Worm (Caenorhabditis elegans): ENCODE measurements around the gene his-35.

his-35 gene

DNA sequence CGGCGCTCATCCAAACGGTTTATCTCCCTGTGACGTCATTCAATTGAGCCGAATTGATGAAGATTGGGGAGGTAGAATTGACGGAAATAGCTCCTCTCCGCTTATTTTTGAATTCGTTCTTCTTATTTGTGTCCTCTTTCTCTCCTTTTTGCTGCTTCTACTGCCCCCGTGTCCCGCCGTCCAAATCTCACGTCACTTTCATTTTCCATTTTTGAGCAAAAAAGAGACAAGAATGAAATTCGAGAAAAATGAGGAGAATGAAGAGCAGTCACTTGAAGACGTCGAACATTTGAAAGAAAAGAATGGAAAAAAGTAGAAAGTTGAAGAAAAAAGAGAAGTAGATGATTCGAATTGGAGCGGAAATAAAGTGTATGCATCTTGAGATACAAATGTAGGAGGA lies 18.5 kb upstream of the his-35 start:
- no peak for TF ChIP-seq ztf-16 (tag; optimal IDR thresholded peaks at IDR 0.05)
- no peak for TF ChIP-seq ceh-19 (GFP tag; optimal IDR thresholded peaks at IDR 0.05)
- no peak for TF ChIP-seq ceh-31 (tag; optimal IDR thresholded peaks at IDR 0.05)
- TF ChIP-seq unc-3 (GFP tag; conservative IDR thresholded peaks at IDR 0.05): no peak
- TF ChIP-seq unc-3 (tag; optimal IDR thresholded peaks at IDR 0.05): no peak
- TF ChIP-seq hlh-30 (tag; optimal IDR thresholded peaks at IDR 0.05; ENCODE audit: insufficient read depth): no peak
- no peak for TF ChIP-seq ceh-14 (tag; optimal IDR thresholded peaks at IDR 0.05)
- no peak for TF ChIP-seq ama-1 (optimal IDR thresholded peaks at IDR 0.05)

DNA sequence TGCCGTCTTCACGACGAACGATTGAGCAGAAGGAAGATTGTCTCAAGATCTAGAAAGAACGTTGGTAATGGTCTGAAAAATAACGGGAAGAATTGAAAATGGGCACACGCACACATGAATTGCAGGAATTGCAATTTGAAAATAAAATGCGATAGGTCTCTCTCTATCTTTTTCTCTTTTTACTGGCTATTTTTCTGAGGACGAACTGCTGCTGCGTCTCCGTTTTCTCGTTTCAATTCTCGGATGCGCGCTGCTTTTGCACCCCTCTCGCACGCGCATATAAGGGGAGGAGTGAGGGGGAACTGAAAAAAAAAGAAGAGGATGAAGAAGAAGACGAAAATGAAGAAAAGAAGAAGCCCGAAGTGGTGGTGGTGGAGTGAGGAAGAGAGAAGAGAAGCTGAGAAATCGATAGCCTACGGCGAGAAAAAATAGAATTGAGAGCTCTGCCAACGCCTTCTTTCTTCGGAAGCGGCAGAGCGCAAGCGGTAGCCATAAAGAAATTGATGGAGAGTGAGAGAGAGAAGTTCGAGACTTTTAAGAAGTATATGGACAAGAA lies 16.6 kb upstream of the his-35 start, which contains the start of gene rgef-1:
rgef-1 (minus strand) TSS at position 51 of the 556 bp plus-strand sequence.
- no peak for TF ChIP-seq hlh-8 (tag; optimal IDR thresholded peaks at IDR 0.05)
- peak; percentile 87 for TF ChIP-seq unc-42 (tag; optimal IDR thresholded peaks at IDR 0.05)
- peak; percentile 47 for TF ChIP-seq nfya-1 (tag; optimal IDR thresholded peaks at IDR 0.05)
- TF ChIP-seq ceh-19 (GFP tag; optimal IDR thresholded peaks at IDR 0.05): peak; percentile 44
- TF ChIP-seq ceh-48 (tag; optimal IDR thresholded peaks at IDR 0.05): peak; percentile 89
- no peak for TF ChIP-seq unc-86 (tag; optimal IDR thresholded peaks at IDR 0.05)
- no peak for TF ChIP-seq npax-4 (tag; optimal IDR thresholded peaks at IDR 0.05)
- TF ChIP-seq pros-1 (tag; optimal IDR thresholded peaks at IDR 0.05): peak; percentile 17
- TF ChIP-seq C08G9.2 (tag; optimal IDR thresholded peaks at IDR 0.05): peak; percentile 33
- TF ChIP-seq tbx-2 (tag; optimal IDR thresholded peaks at IDR 0.05): peak; percentile 59
- TF ChIP-seq ceh-14 (tag; optimal IDR thresholded peaks at IDR 0.05): peak; percentile 76
- TF ChIP-seq ceh-34 (tag; optimal IDR thresholded peaks at IDR 0.05): peak; percentile 37
- TF ChIP-seq ref-2 (tag; optimal IDR thresholded peaks at IDR 0.05): peak; percentile 20
- no peak for TF ChIP-seq pqm-1 (tag; optimal IDR thresholded peaks at IDR 0.05)
- peak; percentile 85 for TF ChIP-seq ceh-31 (tag; optimal IDR thresholded peaks at IDR 0.05)
- TF ChIP-seq ceh-18 (tag; optimal IDR thresholded peaks at IDR 0.05): peak; percentile 44

DNA sequence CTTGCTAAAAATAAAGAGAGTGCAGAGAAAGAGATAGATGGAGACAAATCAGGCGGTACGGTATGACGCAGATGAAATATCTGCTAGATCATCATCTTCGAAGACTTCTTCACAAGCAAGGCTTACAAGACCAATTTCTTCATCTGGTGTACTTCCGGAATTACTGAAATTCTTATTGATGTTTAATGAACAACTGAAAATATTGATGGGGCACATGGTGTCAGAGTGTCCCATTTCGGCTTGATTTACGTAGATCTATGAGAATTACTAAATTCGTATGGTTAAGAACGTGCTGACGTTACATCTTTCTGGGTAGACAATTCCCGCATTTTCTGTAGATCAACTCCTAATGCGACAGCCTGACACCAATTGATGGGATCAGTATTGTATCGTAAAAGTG lies 11.6 kb upstream of the his-35 start:
- TF ChIP-seq pqm-1 (tag; optimal IDR thresholded peaks at IDR 0.05) (no peak), fkh-10 (GFP tag; optimal IDR thresholded peaks at IDR 0.05) (no peak)

DNA sequence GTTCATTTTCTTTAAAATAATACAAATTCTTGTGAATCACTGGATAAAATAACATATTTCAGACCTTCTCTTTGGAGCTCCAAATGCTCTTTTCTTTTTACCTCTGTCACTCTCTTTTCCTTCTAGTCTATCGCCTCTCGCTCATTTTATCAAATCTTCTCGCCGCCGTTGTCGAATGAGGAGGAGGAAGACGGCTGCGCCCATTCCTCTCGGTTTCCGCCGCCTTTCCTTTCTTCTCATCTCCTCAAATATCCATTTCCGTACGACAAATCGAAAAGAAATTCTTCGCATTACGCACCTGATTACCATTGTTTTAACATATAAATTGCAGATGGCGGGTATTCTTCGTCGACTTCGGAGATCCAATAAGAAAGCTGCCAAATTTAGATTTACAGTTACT lies 5.2 kb upstream of the his-35 start, which contains the start of gene ehbp-1:
ehbp-1 (plus strand) TSS at position 332 of the 400 bp plus-strand sequence.
- TF ChIP-seq tbx-2 (tag; optimal IDR thresholded peaks at IDR 0.05) (no peak), gmeb-2 (tag; optimal IDR thresholded peaks at IDR 0.05) (no peak), unc-42 (tag; optimal IDR thresholded peaks at IDR 0.05) (peak; percentile 88), ceh-31 (tag; optimal IDR thresholded peaks at IDR 0.05) (peak; percentile 22)

DNA sequence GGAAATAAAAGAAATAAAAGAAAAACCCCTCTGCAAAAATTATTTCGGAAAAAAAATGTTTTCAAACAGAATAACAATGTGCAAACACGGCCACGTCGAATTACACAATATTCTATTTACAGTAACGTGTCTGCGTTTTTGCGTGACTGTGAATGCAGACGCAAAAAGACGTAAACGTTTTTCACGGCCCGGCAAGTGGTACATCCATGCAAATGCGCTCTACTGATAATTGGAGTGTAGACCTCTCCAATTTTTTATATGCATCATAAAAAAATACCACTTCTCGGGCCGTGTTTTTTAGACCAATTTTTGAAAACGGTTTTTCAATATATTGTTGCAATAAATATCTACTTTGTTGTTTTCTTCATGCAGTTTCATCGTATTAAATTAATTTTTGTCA lies 4.4 kb upstream of the his-35 start, which contains the start of gene nstp-10:
nstp-10 (minus strand) TSS at position 378 of the 400 bp plus-strand sequence.
- TF ChIP-seq odd-2 (tag; optimal IDR thresholded peaks at IDR 0.05) (no peak), ceh-31 (tag; optimal IDR thresholded peaks at IDR 0.05) (peak; percentile 43)

DNA sequence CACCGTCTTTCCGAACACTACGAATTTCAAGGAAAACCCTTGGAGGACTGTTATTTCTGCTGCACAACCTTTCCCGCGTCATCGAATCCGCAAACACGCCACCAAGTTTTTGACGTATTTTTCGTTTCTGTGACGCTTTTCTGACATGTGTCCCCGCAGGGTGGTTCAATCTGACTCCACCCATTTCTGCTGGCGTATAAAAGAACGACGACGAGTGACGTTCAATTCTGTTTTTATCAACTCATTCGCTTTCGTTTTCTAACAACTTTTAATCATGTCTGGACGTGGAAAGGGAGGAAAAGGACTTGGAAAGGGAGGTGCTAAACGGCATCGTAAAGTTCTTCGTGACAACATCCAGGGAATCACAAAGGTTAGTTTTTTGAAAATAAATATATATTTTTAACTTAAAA lies 1.8 kb upstream of the his-35 start, which contains the start of gene his-37:
his-37 (plus strand) TSS at position 246 of the 410 bp plus-strand sequence.
- TF ChIP-seq pha-2 (tag; optimal IDR thresholded peaks at IDR 0.05) (peak; percentile 12), ceh-45 (GFP tag; IDR thresholded peaks at IDR 0.05) (no peak), odd-2 (tag; optimal IDR thresholded peaks at IDR 0.05) (no peak), hlh-6 (tag; optimal IDR thresholded peaks at IDR 0.05) (no peak), zip-5 (tag; optimal IDR thresholded peaks at IDR 0.05) (no peak), ceh-18 (tag; optimal IDR thresholded peaks at IDR 0.05) (peak; percentile 96), nfya-1 (tag; optimal IDR thresholded peaks at IDR 0.05) (peak; percentile 93), ceh-2 (tag; optimal IDR thresholded peaks at IDR 0.05) (peak; percentile 52), pha-4 (tag; optimal IDR thresholded peaks at IDR 0.05) (no peak), mec-3 (tag; optimal IDR thresholded peaks at IDR 0.05; ENCODE audit: borderline replicate concordance) (no peak), ztf-16 (tag; optimal IDR thresholded peaks at IDR 0.05) (peak; percentile 72), pax-1 (tag; optimal IDR thresholded peaks at IDR 0.05) (peak; percentile 79), elt-2 (tag; optimal IDR thresholded peaks at IDR 0.05) (peak; percentile 83), ceh-24 (tag; optimal IDR thresholded peaks at IDR 0.05) (no peak), ceh-31 (tag; optimal IDR thresholded peaks at IDR 0.05) (peak; percentile 96), ahr-1 (tag; optimal IDR thresholded peaks at IDR 0.05) (no peak), pros-1 (tag; optimal IDR thresholded peaks at IDR 0.05) (peak; percentile 66), eyg-1 (tag; optimal IDR thresholded peaks at IDR 0.05) (no peak), hlh-15 (tag; optimal IDR thresholded peaks at IDR 0.05) (no peak), tbx-7 (tag; optimal IDR thresholded peaks at IDR 0.05) (peak; percentile 25), Y22D7AL.16 (tag; optimal IDR thresholded peaks at IDR 0.05) (no peak), che-1 (tag; optimal IDR thresholded peaks at IDR 0.05) (no peak), dve-1 (tag; optimal IDR thresholded peaks at IDR 0.05) (peak; percentile 95), pqm-1 (tag; optimal IDR thresholded peaks at IDR 0.05) (peak; percentile 76), fkh-10 (GFP tag; optimal IDR thresholded peaks at IDR 0.05) (peak; percentile 50)
